Worm (Caenorhabditis elegans) whole organism, young adult: ENCODE results near the gene K07C11.8.

Source experiments
- C06A6.2 ChIP-seq: fragments of 200-800 bp; sonication (Bioruptor generic); conservative IDR thresholded peaks from 2 replicates; pipeline ENCODE4 v1.3.6; 2022; ENCODE audit warnings: missing genetic modification characterization, missing compliant biosample characterization
- Y95B8A.8 ChIP-seq: fragments of 200-800 bp; sonication (Bioruptor generic); IDR thresholded peaks from 2 replicates; pipeline ENCODE4 v1.3.6; 2022; ENCODE audit warnings: missing genetic modification reagents, missing genetic modification characterization, missing compliant biosample characterization
- let-526 ChIP-seq: fragments of 200-800 bp; sonication (Bioruptor generic); IDR thresholded peaks from 2 replicates; pipeline ENCODE4 v1.3.6; 2022; ENCODE audit warnings: missing genetic modification reagents, missing genetic modification characterization, missing compliant biosample characterization
- lin-54 ChIP-seq: fragments of 200-800 bp; sonication (Bioruptor generic); optimal IDR thresholded peaks from 2 replicates; lab custom pipeline; 2018; ENCODE audit warnings: mild to moderate bottlenecking, missing genetic modification characterization, missing compliant biosample characterization
- sea-2 ChIP-seq: fragments of 200-800 bp; sonication (Bioruptor generic); IDR thresholded peaks from 2 replicates; pipeline ENCODE4 v1.3.6; 2022; ENCODE audit warnings: missing genetic modification characterization, missing compliant biosample characterization

ce11 chrV:8245457-8245856 lies 27.8 kb upstream of the K07C11.8 start, which contains the start of gene C16D9.5:
- TF ChIP-seq let-526 (GFP tag; lab: Robert Waterston, UW) (no peak), C06A6.2 (GFP tag; lab: Robert Waterston, UW) (no peak), sea-2 (GFP tag; lab: Robert Waterston, UW) (no peak), lin-54 (GFP tag; lab: Kevin White, UChicago) (no peak), Y95B8A.8 (GFP tag; lab: Robert Waterston, UW) (no peak)
